Worm (Caenorhabditis elegans) whole organism, mixed stage, embryonic: Measurements from ENCODE around the gene F48G7.4.

Source experiments
- ceh-39 ChIP-seq: fragments of 150-350 bp; optimal IDR thresholded peaks from 2 replicates; lab custom pipeline; 2014; ENCODE audit warnings: missing biosample characterization, missing genetic modification characterization
- ces-1 ChIP-seq: fragments of 150-350 bp; optimal IDR thresholded peaks from 2 replicates; lab custom pipeline; 2014; ENCODE audit warnings: missing biosample characterization, missing genetic modification reagents, missing genetic modification characterization
- cnd-1 ChIP-seq: fragments of 200-800 bp; sonication (Bioruptor generic); optimal IDR thresholded peaks from 2 replicates; lab custom pipeline; 2018; ENCODE audit warnings: mild to moderate bottlenecking, missing genetic modification characterization, missing compliant biosample characterization
- flh-1 ChIP-seq: fragments of 200-800 bp; sonication (Bioruptor generic); optimal IDR thresholded peaks from 2 replicates; lab custom pipeline; 2018; ENCODE audit warnings: mild to moderate bottlenecking, missing genetic modification characterization, moderate library complexity, missing compliant biosample characterization
- ham-2 ChIP-seq: fragments of 200-800 bp; sonication (Bioruptor generic); optimal IDR thresholded peaks from 2 replicates; lab custom pipeline; 2018; ENCODE audit warnings: mild to moderate bottlenecking, missing genetic modification characterization, missing compliant biosample characterization
- mep-1 ChIP-seq: fragments of 150-350 bp; optimal IDR thresholded peaks from 2 replicates; lab custom pipeline; 2017; ENCODE audit warnings: missing biosample characterization, missing genetic modification reagents, missing genetic modification characterization, inconsistent platforms
- unc-39 ChIP-seq: fragments of 150-350 bp; optimal IDR thresholded peaks from 2 replicates; lab custom pipeline; 2014; ENCODE audit warnings: missing biosample characterization, missing genetic modification characterization
- ztf-11 ChIP-seq: fragments of 150-350 bp; optimal IDR thresholded peaks from 2 replicates; lab custom pipeline; 2014; ENCODE audit warnings: missing biosample characterization, missing genetic modification characterization

DNA sequence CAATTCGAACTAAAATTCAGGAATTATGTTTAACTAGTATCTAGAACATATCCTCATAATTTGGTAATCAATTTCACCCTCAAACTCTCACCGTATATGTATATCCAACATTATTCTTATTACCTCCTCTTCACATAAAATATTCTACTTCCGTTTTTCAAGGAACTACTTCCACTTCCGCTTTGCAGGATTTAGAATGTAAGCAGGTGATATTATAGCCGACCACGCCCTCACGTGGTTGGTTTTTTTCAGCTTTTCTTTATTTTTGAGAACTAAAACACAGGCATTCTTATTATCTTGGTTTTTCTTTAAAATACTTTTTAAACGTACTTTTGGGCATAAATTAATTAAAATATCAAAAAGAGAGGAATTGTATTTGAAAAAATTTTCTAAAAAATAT, 1.3 kb upstream of the F48G7.4 start:
- TF ChIP-seq mep-1, result no peak
- TF ChIP-seq unc-39, result no peak
- TF ChIP-seq ham-2 (GFP tag; lab: Kevin White, UChicago), result no peak
- no peak for TF ChIP-seq ztf-11 (tag; lab: Kevin White, UChicago)
- no peak for TF ChIP-seq ceh-39 (tag; lab: Kevin White, UChicago)
- no peak for TF ChIP-seq ces-1 (GFP tag; lab: Kevin White, UChicago)
- TF ChIP-seq flh-1 (GFP tag; lab: Kevin White, UChicago), result no peak
- no peak for TF ChIP-seq cnd-1 (tag; lab: Kevin White, UChicago)
